Fruit fly (Drosophila melanogaster): ENCODE measurements around the gene CG5921.

- TF ChIP-seq Sin3A (optimal IDR thresholded peaks at IDR 0.05): no peak
- TF ChIP-seq Myc (optimal IDR thresholded peaks at IDR 0.05): no peak
- no peak for TF ChIP-seq psq (optimal IDR thresholded peaks at IDR 0.05)
- TF ChIP-seq insv (optimal IDR thresholded peaks at IDR 0.05): no peak
- no peak for TF ChIP-seq h (optimal IDR thresholded peaks at IDR 0.05)
- TF ChIP-seq ttk (optimal IDR thresholded peaks at IDR 0.05): no peak
Observed at dm6 chrX:6039431-6040016, 11.1 kb upstream of the CG5921 start, which contains the start of gene CG5937.
